Worm (Caenorhabditis elegans) whole organism, midembryonic: Measurements from ENCODE around the gene aly-2.

Experiments used
- T22C8.4 ChIP-seq: fragments of 200-800 bp; sonication (Bioruptor generic); IDR thresholded peaks from 2 replicates; pipeline ENCODE4 v1.3.6; 2022; ENCODE audit warnings: missing genetic modification characterization, missing compliant biosample characterization
- cog-1 ChIP-seq: sonication (generic microtip); optimal IDR thresholded peaks from 2 replicates; lab custom pipeline; 2016; ENCODE audit warnings: missing genetic modification characterization, missing compliant biosample characterization
- flt-1 ChIP-seq: fragments of 200-800 bp; sonication (Bioruptor generic); IDR thresholded peaks from 2 replicates; pipeline ENCODE4 v1.3.6; 2022; ENCODE audit warnings: missing genetic modification characterization, missing compliant biosample characterization
- klf-2 ChIP-seq: fragments of 200-800 bp; sonication (Bioruptor generic); conservative IDR thresholded peaks from 2 replicates; pipeline ENCODE4 v1.3.6; 2022; ENCODE audit warnings: missing genetic modification reagents, missing genetic modification characterization, missing compliant biosample characterization
- med-1 ChIP-seq: sonication (generic microtip); optimal IDR thresholded peaks from 2 replicates; lab custom pipeline; 2017; ENCODE audit warnings: missing genetic modification characterization, mild to moderate bottlenecking, missing compliant biosample characterization, antibody characterized with exemption, missing genetic modification reagents; ENCODE audit not compliant: insufficient read depth
- ref-1 ChIP-seq: fragments of 200-800 bp; sonication (Bioruptor generic); conservative IDR thresholded peaks from 2 replicates; pipeline ENCODE4 v1.3.6; 2022; ENCODE audit warnings: missing genetic modification reagents, missing genetic modification characterization, missing compliant biosample characterization
- tab-1 ChIP-seq: fragments of 200-800 bp; sonication (Bioruptor generic); IDR thresholded peaks from 2 replicates; pipeline ENCODE4 v1.3.6; 2022; ENCODE audit warnings: missing genetic modification characterization, missing compliant biosample characterization
- ztf-23 ChIP-seq: fragments of 200-800 bp; sonication (Bioruptor generic); IDR thresholded peaks from 2 replicates; pipeline ENCODE4 v1.3.6; 2022; ENCODE audit warnings: missing genetic modification reagents, missing genetic modification characterization, missing compliant biosample characterization
- ztf-29 ChIP-seq: fragments of 200-800 bp; sonication (Bioruptor generic); IDR thresholded peaks from 2 replicates; pipeline ENCODE4 v1.3.6; 2022; ENCODE audit warnings: missing genetic modification reagents, missing genetic modification characterization, missing compliant biosample characterization

DNA sequence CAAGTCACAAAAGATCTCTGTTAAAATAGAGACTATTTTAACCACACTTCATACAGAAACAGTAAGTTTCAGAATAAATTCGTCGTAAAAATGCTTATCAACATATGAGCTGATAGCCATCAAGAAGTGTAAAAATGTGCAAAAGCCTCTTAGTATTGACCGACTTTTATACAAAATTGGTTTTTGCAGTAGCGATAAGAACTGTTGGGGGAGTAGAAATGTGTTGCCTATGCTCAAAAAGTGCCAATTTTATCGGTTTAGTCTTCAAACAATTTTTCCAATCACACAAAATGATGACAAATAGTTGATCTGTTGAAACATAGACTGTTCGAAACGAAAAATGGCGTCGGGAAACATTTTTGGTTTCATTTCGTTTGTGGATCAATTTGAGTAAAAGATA, 12.6 kb downstream of the aly-2 start:
- TF ChIP-seq tab-1 (GFP tag; lab: Robert Waterston, UW) (no peak), med-1 (GFP tag; lab: Kevin White, UChicago) (no peak), T22C8.4 (GFP tag; lab: Robert Waterston, UW) (no peak), flt-1 (no peak), ztf-23 (GFP tag; lab: Robert Waterston, UW) (no peak), ztf-29 (GFP tag; lab: Robert Waterston, UW) (no peak), klf-2 (GFP tag; lab: Robert Waterston, UW) (no peak), cog-1 (tag; lab: Kevin White, UChicago) (no peak), ref-1 (GFP tag; lab: Robert Waterston, UW) (no peak)
